Fruit fly (Drosophila melanogaster) whole organism, embryonic: Measurements from ENCODE around the gene cav.

Experiments
- CG10267 ChIP-seq: fragments of 200-800 bp; sonication (Bioruptor generic); optimal IDR thresholded peaks from 2 replicates; lab custom pipeline; 2018; ENCODE audit warnings: missing biosample characterization, mild to moderate bottlenecking, missing genetic modification characterization, moderate library complexity
- CG11093 ChIP-seq: fragments of 200-800 bp; sonication (Bioruptor generic); IDR thresholded peaks from 3 replicates; pipeline ENCODE4 v1.3.6; 2022; ENCODE audit warnings: missing biosample characterization, missing genetic modification characterization
- CG13894 ChIP-seq: fragments of 200-800 bp; sonication (Bioruptor generic); optimal IDR thresholded peaks from 3 replicates; lab custom pipeline; 2018; ENCODE audit warnings: missing biosample characterization, mild to moderate bottlenecking, missing genetic modification characterization, moderate library complexity
- CG14710 ChIP-seq: fragments of 200-800 bp; sonication (Bioruptor generic); optimal IDR thresholded peaks from 3 replicates; lab custom pipeline; 2019; ENCODE audit warnings: missing biosample characterization, mild to moderate bottlenecking, missing genetic modification characterization, moderate library complexity
- CG15073 ChIP-seq: fragments of 200-800 bp; sonication (Bioruptor generic); optimal IDR thresholded peaks from 2 replicates; lab custom pipeline; 2016; ENCODE audit warnings: missing biosample characterization, missing genetic modification characterization
- CG15479 ChIP-seq: fragments of 200-800 bp; sonication (Bioruptor generic); optimal IDR thresholded peaks from 3 replicates; lab custom pipeline; 2019; ENCODE audit warnings: missing biosample characterization, mild to moderate bottlenecking, missing genetic modification characterization, moderate library complexity
- CG15514 ChIP-seq: fragments of 200-800 bp; sonication (Bioruptor generic); optimal IDR thresholded peaks from 3 replicates; lab custom pipeline; 2017; ENCODE audit warnings: missing biosample characterization, missing genetic modification characterization, mild to moderate bottlenecking, moderate library complexity, missing genetic modification reagents
- CG15696 ChIP-seq: fragments of 200-800 bp; sonication (Bioruptor generic); optimal IDR thresholded peaks from 2 replicates; lab custom pipeline; 2019; ENCODE audit warnings: missing biosample characterization, mild to moderate bottlenecking, missing genetic modification characterization, moderate library complexity
- CG1603 ChIP-seq: fragments of 200-800 bp; sonication (Bioruptor generic); optimal IDR thresholded peaks from 2 replicates; lab custom pipeline; 2019; ENCODE audit warnings: missing biosample characterization, mild to moderate bottlenecking, missing genetic modification characterization, moderate library complexity
- CG30020 ChIP-seq: fragments of 200-800 bp; optimal IDR thresholded peaks from 2 replicates; lab custom pipeline; 2019; ENCODE audit warnings: missing biosample characterization, mild to moderate bottlenecking, missing genetic modification characterization, moderate library complexity
- CG3995 ChIP-seq: fragments of 200-800 bp; sonication (Bioruptor generic); optimal IDR thresholded peaks from 3 replicates; lab custom pipeline; 2016; ENCODE audit warnings: missing biosample characterization, missing genetic modification characterization
- CG4617 ChIP-seq: fragments of 200-800 bp; sonication (Bioruptor generic); optimal IDR thresholded peaks from 3 replicates; lab custom pipeline; 2016; ENCODE audit warnings: missing biosample characterization, missing genetic modification characterization, borderline replicate concordance
- CG4820 ChIP-seq: fragments of 200-800 bp; sonication (Bioruptor generic); optimal IDR thresholded peaks from 3 replicates; lab custom pipeline; 2016; ENCODE audit warnings: missing biosample characterization, missing genetic modification characterization
- CG5953 ChIP-seq: fragments of 200-800 bp; sonication (Bioruptor generic); IDR thresholded peaks from 2 replicates; pipeline ENCODE4 v1.3.6; 2022; ENCODE audit warnings: missing biosample characterization, missing genetic modification characterization
- CG6272 ChIP-seq: fragments of 200-800 bp; sonication (Bioruptor generic); IDR thresholded peaks from 2 replicates; pipeline ENCODE4 v1.3.6; 2022; ENCODE audit warnings: missing biosample characterization, missing genetic modification characterization
- CG7372 ChIP-seq: fragments of 200-800 bp; sonication (Bioruptor generic); IDR thresholded peaks from 2 replicates; pipeline ENCODE4 v1.3.6; 2022; ENCODE audit warnings: missing biosample characterization, missing genetic modification characterization
- CG8765 ChIP-seq: fragments of 200-800 bp; sonication (Bioruptor generic); IDR thresholded peaks from 2 replicates; pipeline ENCODE4 v1.3.6; 2022; ENCODE audit warnings: missing biosample characterization, missing genetic modification characterization
- CG9437 ChIP-seq: fragments of 200-800 bp; sonication (Bioruptor generic); optimal IDR thresholded peaks from 2 replicates; lab custom pipeline; 2018; ENCODE audit warnings: missing biosample characterization, mild to moderate bottlenecking, missing genetic modification characterization
- CG9797 ChIP-seq: fragments of 200-800 bp; sonication (Bioruptor generic); optimal IDR thresholded peaks from 3 replicates; lab custom pipeline; 2018; ENCODE audit warnings: missing biosample characterization, mild to moderate bottlenecking, missing genetic modification characterization
- CG9932 ChIP-seq: fragments of 200-800 bp; sonication (Bioruptor generic); IDR thresholded peaks from 2 replicates; pipeline ENCODE4 v1.3.6; 2022; ENCODE audit warnings: missing biosample characterization, missing genetic modification characterization
- Chrac-16 ChIP-seq: fragments of 200-800 bp; sonication (Bioruptor generic); optimal IDR thresholded peaks from 3 replicates; lab custom pipeline; 2016; ENCODE audit warnings: missing biosample characterization, missing genetic modification characterization
- Dll ChIP-seq: fragments of 200-800 bp; sonication (Bioruptor generic); IDR thresholded peaks from 4 replicates; pipeline ENCODE4 v1.3.6; 2022; ENCODE audit warnings: missing biosample characterization, missing genetic modification characterization; ENCODE audit not compliant: partially characterized antibody
- Ets97D ChIP-seq: fragments of 200-800 bp; sonication (Bioruptor generic); optimal IDR thresholded peaks from 3 replicates; lab custom pipeline; 2016; ENCODE audit warnings: missing biosample characterization, missing genetic modification characterization
- H15 ChIP-seq: fragments of 200-800 bp; sonication (Bioruptor generic); IDR thresholded peaks from 3 replicates; pipeline ENCODE4 v1.3.6; 2022; ENCODE audit warnings: missing biosample characterization, missing genetic modification characterization
- Lhr ChIP-seq: fragments of 200-800 bp; sonication (Bioruptor generic); optimal IDR thresholded peaks from 3 replicates; lab custom pipeline; 2017; ENCODE audit warnings: mild to moderate bottlenecking, missing biosample characterization, missing genetic modification reagents, missing genetic modification characterization
- Lim3 ChIP-seq: fragments of 200-800 bp; sonication (Bioruptor generic); IDR thresholded peaks from 2 replicates; pipeline ENCODE4 v1.3.6; 2022; ENCODE audit warnings: missing biosample characterization, missing genetic modification characterization
- MBD-R2 ChIP-seq: fragments of 200-800 bp; sonication (Bioruptor generic); IDR thresholded peaks from 2 replicates; pipeline ENCODE4 v1.3.6; 2022; ENCODE audit warnings: missing biosample characterization, missing genetic modification characterization
- MESR4 ChIP-seq: fragments of 200-800 bp; sonication (Bioruptor generic); optimal IDR thresholded peaks from 2 replicates; lab custom pipeline; 2018; ENCODE audit warnings: missing biosample characterization, mild to moderate bottlenecking, missing genetic modification characterization, moderate library complexity
- Max ChIP-seq: fragments of 200-800 bp; sonication (Bioruptor generic); optimal IDR thresholded peaks from 2 replicates; lab custom pipeline; 2016; ENCODE audit warnings: missing biosample characterization, mild to moderate bottlenecking, missing genetic modification characterization
- Nf-YC ChIP-seq: fragments of 200-800 bp; optimal IDR thresholded peaks from 3 replicates; lab custom pipeline; 2019; ENCODE audit warnings: missing biosample characterization, mild to moderate bottlenecking, missing genetic modification characterization, moderate library complexity
- Rfx ChIP-seq: fragments of 200-800 bp; sonication (Bioruptor generic); IDR thresholded peaks from 2 replicates; pipeline ENCODE4 v1.3.6; 2022; ENCODE audit warnings: missing biosample characterization, missing genetic modification characterization
- Scr ChIP-seq: fragments of 200-800 bp; sonication (Bioruptor generic); IDR thresholded peaks from 2 replicates; pipeline ENCODE4 v1.3.6; 2022; ENCODE audit warnings: missing biosample characterization, missing genetic modification characterization; ENCODE audit not compliant: partially characterized antibody
- Sin3A ChIP-seq: fragments of >200 bp; optimal IDR thresholded peaks from 2 replicates; lab custom pipeline; 2018
- Sry-δ ChIP-seq: fragments of 200-800 bp; sonication (Bioruptor generic); optimal IDR thresholded peaks from 2 replicates; lab custom pipeline; 2016; ENCODE audit warnings: missing biosample characterization, missing genetic modification characterization
- YL-1 ChIP-seq: fragments of 200-800 bp; sonication (Bioruptor generic); optimal IDR thresholded peaks from 3 replicates; lab custom pipeline; 2017; ENCODE audit warnings: missing biosample characterization, mild to moderate bottlenecking, missing genetic modification characterization
- ab ChIP-seq: fragments of 200-800 bp; sonication (Bioruptor generic); optimal IDR thresholded peaks from 2 replicates; lab custom pipeline; 2016; ENCODE audit warnings: missing biosample characterization, missing genetic modification characterization
- ap ChIP-seq: fragments of 200-800 bp; sonication (Bioruptor generic); IDR thresholded peaks from 2 replicates; pipeline ENCODE4 v1.3.6; 2022; ENCODE audit warnings: missing biosample characterization, missing genetic modification characterization
- cwo ChIP-seq: fragments of 200-800 bp; sonication (Bioruptor generic); optimal IDR thresholded peaks from 3 replicates; lab custom pipeline; 2017; ENCODE audit warnings: missing biosample characterization, missing genetic modification characterization, mild to moderate bottlenecking, moderate library complexity, missing genetic modification reagents
- fd64A ChIP-seq: fragments of 200-800 bp; sonication (Bioruptor generic); optimal IDR thresholded peaks from 3 replicates; lab custom pipeline; 2018; ENCODE audit warnings: missing biosample characterization, mild to moderate bottlenecking, missing genetic modification characterization
- gce ChIP-seq: fragments of 200-800 bp; sonication (Bioruptor generic); IDR thresholded peaks from 3 replicates; pipeline ENCODE4 v1.3.6; 2022; ENCODE audit warnings: missing biosample characterization, missing genetic modification characterization
- gt ChIP-seq: fragments of 200-800 bp; sonication (Bioruptor generic); IDR thresholded peaks from 2 replicates; pipeline ENCODE4 v1.3.6; 2022; ENCODE audit warnings: missing biosample characterization, missing genetic modification characterization
- inv ChIP-seq: fragments of 200-800 bp; sonication (Bioruptor generic); IDR thresholded peaks from 2 replicates; pipeline ENCODE4 v1.3.6; 2022; ENCODE audit warnings: missing biosample characterization, missing genetic modification characterization; ENCODE audit not compliant: partially characterized antibody
- nerfin-1 ChIP-seq: fragments of 200-800 bp; sonication (Bioruptor generic); optimal IDR thresholded peaks from 3 replicates; lab custom pipeline; 2019; ENCODE audit warnings: missing biosample characterization, mild to moderate bottlenecking, missing genetic modification characterization, moderate library complexity
- phol ChIP-seq: fragments of 200-800 bp; sonication (Bioruptor generic); optimal IDR thresholded peaks from 3 replicates; lab custom pipeline; 2018; ENCODE audit warnings: missing biosample characterization, mild to moderate bottlenecking, missing genetic modification characterization, moderate library complexity
- pzg ChIP-seq: fragments of 200-800 bp; sonication (Bioruptor generic); optimal IDR thresholded peaks from 3 replicates; lab custom pipeline; 2018; ENCODE audit warnings: missing biosample characterization, mild to moderate bottlenecking, missing genetic modification characterization, moderate library complexity
- row ChIP-seq: fragments of 200-800 bp; sonication (Bioruptor generic); IDR thresholded peaks from 3 replicates; pipeline ENCODE4 v1.3.6; 2022; ENCODE audit warnings: missing biosample characterization, missing genetic modification characterization
- so ChIP-seq: fragments of 200-800 bp; sonication (Bioruptor generic); IDR thresholded peaks from 3 replicates; pipeline ENCODE4 v1.3.6; 2022; ENCODE audit warnings: missing biosample characterization, missing genetic modification characterization
- stwl ChIP-seq: fragments of 200-800 bp; sonication (Bioruptor generic); optimal IDR thresholded peaks from 3 replicates; lab custom pipeline; 2018; ENCODE audit warnings: missing biosample characterization, mild to moderate bottlenecking, missing genetic modification characterization, moderate library complexity
- tap ChIP-seq: fragments of 200-800 bp; optimal IDR thresholded peaks from 3 replicates; lab custom pipeline; 2019; ENCODE audit warnings: missing biosample characterization, mild to moderate bottlenecking, missing genetic modification characterization, moderate library complexity
- trem ChIP-seq: fragments of 200-800 bp; optimal IDR thresholded peaks from 3 replicates; lab custom pipeline; 2019; ENCODE audit warnings: missing biosample characterization, mild to moderate bottlenecking, missing genetic modification characterization, moderate library complexity
- unc-4 ChIP-seq: fragments of 200-800 bp; sonication (Bioruptor generic); IDR thresholded peaks from 2 replicates; pipeline ENCODE4 v1.3.6; 2022; ENCODE audit warnings: missing biosample characterization, missing genetic modification characterization; ENCODE audit not compliant: partially characterized antibody

The cav gene

DNA sequence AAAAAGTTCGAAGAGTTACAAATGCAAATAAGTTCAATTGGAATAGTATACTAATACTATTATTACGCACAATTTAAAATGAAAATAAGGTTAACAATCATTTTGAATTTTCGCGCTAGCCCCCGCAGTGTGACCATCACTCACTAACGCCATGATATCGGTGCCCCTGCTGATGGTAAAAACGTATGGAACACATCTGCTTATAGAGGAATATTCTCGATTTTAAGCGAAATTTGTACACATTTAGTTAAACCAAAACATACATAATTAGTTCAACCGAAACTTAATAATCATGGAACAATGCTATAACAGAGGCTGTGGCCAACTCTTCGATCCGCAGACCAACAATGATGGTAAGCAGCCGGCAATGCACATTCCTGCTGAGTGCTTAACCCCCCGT is 34.7 kb upstream of the cav start, which contains the start of gene mora (continued):
- TF ChIP-seq Dll (GFP tag; lab: Robert Waterston, UW) (0 out of 4 replicates have a peak, but pooled peaks have one; percentile 29), CG15514 (GFP tag; lab: Kevin White, UChicago) (peak; percentile 6), phol (tag; lab: Kevin White, UChicago) (peak; percentile 15), CG10267 (tag; lab: Kevin White, UChicago) (peak; percentile 22), CG5953 (GFP tag; lab: Robert Waterston, UW) (no peak), CG3995 (GFP tag; lab: Kevin White, UChicago) (peak; percentile 38), inv (no peak), CG8765 (no peak), Lhr (GFP tag; lab: Kevin White, UChicago) (no peak), YL-1 (GFP tag; lab: Kevin White, UChicago) (peak; percentile 72), CG15696 (tag; lab: Kevin White, UChicago) (no peak), CG15073 (GFP tag; lab: Kevin White, UChicago) (no peak), CG6272 (GFP tag; lab: Robert Waterston, UW) (no peak), CG1603 (tag; lab: Kevin White, UChicago) (peak; percentile 59), CG13894 (tag; lab: Kevin White, UChicago) (no peak), cwo (GFP tag; lab: Kevin White, UChicago) (no peak), Rfx (no peak), CG14710 (tag; lab: Kevin White, UChicago) (peak; percentile 40), MBD-R2 (GFP tag; lab: Robert Waterston, UW) (peak; percentile 36; the same call in 1 of the 2 replicates), CG9932 (GFP tag; lab: Robert Waterston, UW) (no peak), CG9437 (peak; percentile 22), Sin3A (lab: Kevin White, UChicago) (peak; percentile 40), fd64A (no peak), MESR4 (GFP tag; lab: Kevin White, UChicago) (peak; percentile 78), so (GFP tag; lab: Robert Waterston, UW) (no peak), pzg (GFP tag; lab: Kevin White, UChicago) (peak; percentile 65), Chrac-16 (GFP tag; lab: Kevin White, UChicago) (no peak), nerfin-1 (tag; lab: Kevin White, UChicago) (no peak), stwl (tag; lab: Kevin White, UChicago) (peak; percentile 39), ap (GFP tag; lab: Robert Waterston, UW) (no peak), CG11093 (GFP tag; lab: Robert Waterston, UW) (no peak), row (GFP tag; lab: Robert Waterston, UW) (peak; percentile 11; the same call in 1 of the 3 replicates), CG9797 (GFP tag; lab: Kevin White, UChicago) (peak; percentile 86), CG15479 (GFP tag; lab: Kevin White, UChicago) (no peak), gce (GFP tag; lab: Robert Waterston, UW) (no peak), H15 (GFP tag; lab: Robert Waterston, UW) (no peak), Nf-YC (tag; lab: Kevin White, UChicago) (no peak), Scr (0 out of 2 replicates have a peak, but pooled peaks have one; percentile 28), CG30020 (tag; lab: Kevin White, UChicago) (no peak), gt (GFP tag; lab: Robert Waterston, UW) (no peak), Ets97D (GFP tag; lab: Kevin White, UChicago) (peak; percentile 17), CG7372 (GFP tag; lab: Robert Waterston, UW) (no peak), CG4820 (GFP tag; lab: Kevin White, UChicago) (no peak), ab (no peak), unc-4 (peak; percentile 16; the same call in 1 of the 2 replicates), Sry-δ (GFP tag; lab: Kevin White, UChicago) (peak; percentile 12), Max (GFP tag; lab: Kevin White, UChicago) (no peak), Lim3 (GFP tag; lab: Robert Waterston, UW) (no peak), tap (no peak), CG4617 (GFP tag; lab: Kevin White, UChicago) (peak; percentile 69), trem (tag; lab: Kevin White, UChicago) (peak; percentile 26)
